Worm (Caenorhabditis elegans) whole organism, mixed stage, embryonic: ENCODE measurements around the gene Y2H9A.4.

Experiments
- ceh-83 ChIP-seq: fragments of 200-800 bp; sonication (Bioruptor generic); optimal IDR thresholded peaks from 2 replicates; lab custom pipeline; 2018; ENCODE audit warnings: mild to moderate bottlenecking, missing genetic modification characterization, missing compliant biosample characterization
- pha-4 ChIP-seq: fragments of 150-350 bp; optimal IDR thresholded peaks from 2 replicates; lab custom pipeline; 2018; ENCODE audit warnings: missing biosample characterization, missing genetic modification reagents, missing genetic modification characterization
- snpc-4 ChIP-seq: fragments of 150-350 bp; optimal IDR thresholded peaks from 2 replicates; lab custom pipeline; 2014; ENCODE audit warnings: missing biosample characterization, missing genetic modification characterization

DNA sequence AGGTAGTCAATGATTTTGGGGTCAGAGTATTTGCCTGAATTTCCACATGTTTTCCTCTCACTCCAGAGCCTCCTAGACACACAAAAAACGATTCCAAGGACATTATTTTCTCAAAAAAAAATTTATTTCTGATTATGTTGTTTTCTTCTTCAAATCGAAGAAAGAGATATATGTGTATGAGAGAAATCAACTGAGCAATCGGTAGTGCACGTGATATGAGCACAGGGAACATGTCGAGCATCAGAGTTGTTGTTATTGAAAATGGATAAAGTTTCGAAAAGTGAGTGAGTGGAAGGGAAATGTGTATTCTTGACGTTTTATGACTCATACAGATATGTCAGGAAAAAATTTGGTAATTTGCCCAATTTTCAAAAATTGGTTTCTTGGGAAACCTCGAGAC, 26.4 kb downstream of the Y2H9A.4 start:
- TF ChIP-seq snpc-4 (tag; lab: Kevin White, UChicago) = no peak
- no peak for TF ChIP-seq pha-4 (tag; lab: Kevin White, UChicago)
- TF ChIP-seq ceh-83 = no peak
